Fruit fly (Drosophila melanogaster) whole organism, adult: ENCODE results near the gene Fbw5.

ENCODE experiments used
- CG11617 ChIP-seq: fragments of 200-800 bp; sonication (Bioruptor generic); optimal IDR thresholded peaks from 2 replicates; lab custom pipeline; 2017; ENCODE audit warnings: mild to moderate bottlenecking, missing biosample characterization, missing genetic modification reagents, missing genetic modification characterization
- CG12768 ChIP-seq: fragments of 200-800 bp; sonication (Bioruptor generic); optimal IDR thresholded peaks from 2 replicates; lab custom pipeline; 2017; ENCODE audit warnings: missing biosample characterization, missing genetic modification characterization, mild to moderate bottlenecking, moderate library complexity, missing genetic modification reagents
- CG14711 ChIP-seq: fragments of 200-800 bp; sonication (Bioruptor generic); optimal IDR thresholded peaks from 2 replicates; lab custom pipeline; 2018; ENCODE audit warnings: missing biosample characterization, mild to moderate bottlenecking, missing genetic modification characterization, moderate library complexity
- CG1620 ChIP-seq: fragments of 200-800 bp; sonication (Bioruptor generic); optimal IDR thresholded peaks from 2 replicates; lab custom pipeline; 2016; ENCODE audit warnings: missing biosample characterization, missing genetic modification characterization
- CG33017 ChIP-seq: fragments of 200-800 bp; sonication (Bioruptor generic); optimal IDR thresholded peaks from 2 replicates; lab custom pipeline; 2018; ENCODE audit warnings: missing biosample characterization, mild to moderate bottlenecking, missing genetic modification characterization, moderate library complexity
- CG5204 ChIP-seq: fragments of 200-800 bp; sonication (Bioruptor generic); optimal IDR thresholded peaks from 2 replicates; lab custom pipeline; 2016; ENCODE audit warnings: missing biosample characterization, missing genetic modification characterization
- CG7045 ChIP-seq: fragments of 200-800 bp; sonication (Bioruptor generic); optimal IDR thresholded peaks from 2 replicates; lab custom pipeline; 2017; ENCODE audit warnings: missing biosample characterization, mild to moderate bottlenecking, missing genetic modification characterization
- CG7101 ChIP-seq: fragments of 200-800 bp; sonication (Bioruptor generic); optimal IDR thresholded peaks from 2 replicates; lab custom pipeline; 2018; ENCODE audit warnings: missing biosample characterization, mild to moderate bottlenecking, missing genetic modification characterization, moderate library complexity
- Clk ChIP-seq: fragments of 200-800 bp; sonication (Bioruptor generic); optimal IDR thresholded peaks from 2 replicates; lab custom pipeline; 2017; ENCODE audit warnings: missing biosample characterization, missing genetic modification characterization
- Crg-1 ChIP-seq: fragments of 200-800 bp; sonication (Bioruptor generic); optimal IDR thresholded peaks from 2 replicates; lab custom pipeline; 2016; ENCODE audit warnings: missing biosample characterization, missing genetic modification characterization
- Hr96 ChIP-seq: fragments of 200-800 bp; sonication (Bioruptor generic); optimal IDR thresholded peaks from 2 replicates; lab custom pipeline; 2016; ENCODE audit warnings: missing biosample characterization, missing genetic modification characterization
- Mnt ChIP-seq: fragments of 200-800 bp; sonication (Bioruptor generic); optimal IDR thresholded peaks from 2 replicates; lab custom pipeline; 2016; ENCODE audit warnings: missing biosample characterization, mild to moderate bottlenecking, missing genetic modification characterization
- bab1 ChIP-seq: fragments of 200-800 bp; sonication (Bioruptor generic); optimal IDR thresholded peaks from 3 replicates; lab custom pipeline; 2019; ENCODE audit warnings: missing biosample characterization, mild to moderate bottlenecking, missing genetic modification characterization, moderate library complexity
- cic ChIP-seq: fragments of 200-800 bp; sonication (Bioruptor generic); optimal IDR thresholded peaks from 2 replicates; lab custom pipeline; 2017; ENCODE audit warnings: missing biosample characterization, mild to moderate bottlenecking, missing genetic modification characterization, moderate library complexity
- cnc ChIP-seq, 2 experiments: fragments of >200 bp; optimal IDR thresholded peaks; 2 replicates each; lab custom pipeline; 2017
- kay ChIP-seq: fragments of 200-800 bp; sonication (Bioruptor generic); peaks from one replicate; lab custom pipeline; 2016; ENCODE audit warnings: missing biosample characterization, missing genetic modification characterization, borderline replicate concordance
- ovo ChIP-seq: fragments of 200-800 bp; sonication (Bioruptor generic); optimal IDR thresholded peaks from 2 replicates; lab custom pipeline; 2016; ENCODE audit warnings: missing biosample characterization, missing genetic modification characterization
- pad ChIP-seq: fragments of 200-800 bp; sonication (Bioruptor generic); optimal IDR thresholded peaks from 3 replicates; lab custom pipeline; 2017; ENCODE audit warnings: missing biosample characterization, missing genetic modification characterization, mild to moderate bottlenecking, moderate library complexity, missing genetic modification reagents
- tj ChIP-seq: fragments of 200-800 bp; sonication (Bioruptor generic); optimal IDR thresholded peaks from 3 replicates; lab custom pipeline; 2017; ENCODE audit warnings: missing biosample characterization, mild to moderate bottlenecking, missing genetic modification characterization, moderate library complexity
- toe ChIP-seq: fragments of 200-800 bp; sonication (Bioruptor generic); optimal IDR thresholded peaks from 2 replicates; lab custom pipeline; 2016; ENCODE audit warnings: missing biosample characterization, missing genetic modification characterization

Gene Fbw5

dm6 chr2L:6034344-6034743 is 31.4 kb downstream of the Fbw5 start, which contains the start of gene CG9109:
Gene CG9109, minus strand, starts transcription at chr2L:6034423.
- TF ChIP-seq ovo (GFP tag; lab: Kevin White, UChicago) (no peak), CG33017 (no peak), Hr96 (no peak), pad (no peak), CG12768 (GFP tag; lab: Kevin White, UChicago) (no peak), cic (no peak), Mnt (no peak), CG11617 (GFP tag; lab: Kevin White, UChicago) (no peak), Clk (GFP tag; lab: Kevin White, UChicago) (no peak), CG5204 (GFP tag; lab: Kevin White, UChicago) (no peak), CG7101 (tag; lab: Kevin White, UChicago) (no peak), cnc (optimal IDR thresholded peaks at IDR 0.05; lab: Kevin White, UChicago) (no peak), CG7045 (no peak), kay (GFP tag; lab: Kevin White, UChicago) (no peak), tj (GFP tag; lab: Kevin White, UChicago) (no peak), CG1620 (GFP tag; lab: Kevin White, UChicago) (no peak), Crg-1 (GFP tag; lab: Kevin White, UChicago) (no peak), CG14711 (tag; lab: Kevin White, UChicago) (no peak)

DNA sequence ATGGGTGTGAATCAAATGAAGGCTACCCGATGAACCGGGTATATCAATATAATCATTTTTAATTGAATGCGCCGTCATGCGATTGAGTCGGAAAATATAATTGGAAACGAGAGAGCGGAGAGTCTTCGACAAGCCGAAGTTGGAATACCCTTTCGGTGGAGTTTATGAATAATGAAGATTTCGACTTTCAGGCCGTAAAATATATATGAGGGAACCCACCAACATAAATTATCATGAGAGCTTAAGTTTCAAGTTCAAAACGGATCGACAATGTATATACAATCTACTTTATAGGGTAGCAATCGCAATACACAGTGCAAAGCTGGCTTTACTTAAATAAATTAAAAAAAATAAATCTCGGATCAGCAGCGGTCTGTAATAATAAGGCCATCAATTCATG is 33.9 kb downstream of the Fbw5 start:
- TF ChIP-seq Clk (GFP tag; lab: Kevin White, UChicago) (no peak), CG11617 (GFP tag; lab: Kevin White, UChicago) (no peak), pad (no peak), CG1620 (GFP tag; lab: Kevin White, UChicago) (no peak), Crg-1 (GFP tag; lab: Kevin White, UChicago) (no peak), cic (no peak), CG14711 (tag; lab: Kevin White, UChicago) (no peak), Hr96 (no peak), CG33017 (no peak), CG7045 (no peak), bab1 (GFP tag; lab: Kevin White, UChicago) (no peak), cnc (optimal IDR thresholded peaks at IDR 0.05; lab: Kevin White, UChicago) (no peak), Mnt (no peak), toe (GFP tag; lab: Kevin White, UChicago) (no peak), CG7101 (tag; lab: Kevin White, UChicago) (no peak), tj (GFP tag; lab: Kevin White, UChicago) (no peak), ovo (GFP tag; lab: Kevin White, UChicago) (no peak)

dm6 chr2L:6028712-6029111 is 37.0 kb downstream of the Fbw5 start:
- TF ChIP-seq CG12768 (GFP tag; lab: Kevin White, UChicago), result no peak
- no peak for TF ChIP-seq bab1 (GFP tag; lab: Kevin White, UChicago)
- TF ChIP-seq CG7045, result no peak
- TF ChIP-seq cic, result no peak
- TF ChIP-seq Crg-1 (GFP tag; lab: Kevin White, UChicago), result no peak
- no peak for TF ChIP-seq CG5204 (GFP tag; lab: Kevin White, UChicago)
- TF ChIP-seq CG33017, result no peak
- no peak for TF ChIP-seq CG14711 (tag; lab: Kevin White, UChicago)
- no peak for TF ChIP-seq pad
- no peak for TF ChIP-seq Mnt
- no peak for TF ChIP-seq Clk (GFP tag; lab: Kevin White, UChicago)
- TF ChIP-seq CG1620 (GFP tag; lab: Kevin White, UChicago), result no peak
- no peak for TF ChIP-seq cnc (optimal IDR thresholded peaks at IDR 0.05; lab: Kevin White, UChicago)
- no peak for TF ChIP-seq toe (GFP tag; lab: Kevin White, UChicago)
- TF ChIP-seq CG7101 (tag; lab: Kevin White, UChicago), result no peak
- TF ChIP-seq kay (GFP tag; lab: Kevin White, UChicago), result no peak
- TF ChIP-seq CG11617 (GFP tag; lab: Kevin White, UChicago), result no peak
- no peak for TF ChIP-seq Hr96
- TF ChIP-seq ovo (GFP tag; lab: Kevin White, UChicago), result no peak
- TF ChIP-seq tj (GFP tag; lab: Kevin White, UChicago), result no peak

dm6 chr2L:6024345-6024907 is 41.3 kb downstream of the Fbw5 start, which contains the start of gene CG9107:
Gene CG9107, minus strand, starts transcription at chr2L:6024539.
- peak; percentile 54 for TF ChIP-seq Mnt
- TF ChIP-seq cic, result no peak
- TF ChIP-seq pad, result no peak
- TF ChIP-seq CG12768 (GFP tag; lab: Kevin White, UChicago), result no peak
- no peak for TF ChIP-seq CG14711 (tag; lab: Kevin White, UChicago)
- no peak for TF ChIP-seq CG5204 (GFP tag; lab: Kevin White, UChicago)

dm6 chr2L:6022793-6023192 is 43.0 kb downstream of the Fbw5 start:
- TF ChIP-seq CG7045 (no peak), pad (no peak), CG1620 (GFP tag; lab: Kevin White, UChicago) (no peak), cic (no peak), CG11617 (GFP tag; lab: Kevin White, UChicago) (no peak), kay (GFP tag; lab: Kevin White, UChicago) (no peak), cnc (optimal IDR thresholded peaks at IDR 0.05; lab: Kevin White, UChicago) (no peak), CG14711 (tag; lab: Kevin White, UChicago) (no peak), CG7101 (tag; lab: Kevin White, UChicago) (no peak), CG33017 (no peak), CG12768 (GFP tag; lab: Kevin White, UChicago) (no peak), tj (GFP tag; lab: Kevin White, UChicago) (no peak), Crg-1 (GFP tag; lab: Kevin White, UChicago) (no peak), ovo (GFP tag; lab: Kevin White, UChicago) (no peak)

DNA sequence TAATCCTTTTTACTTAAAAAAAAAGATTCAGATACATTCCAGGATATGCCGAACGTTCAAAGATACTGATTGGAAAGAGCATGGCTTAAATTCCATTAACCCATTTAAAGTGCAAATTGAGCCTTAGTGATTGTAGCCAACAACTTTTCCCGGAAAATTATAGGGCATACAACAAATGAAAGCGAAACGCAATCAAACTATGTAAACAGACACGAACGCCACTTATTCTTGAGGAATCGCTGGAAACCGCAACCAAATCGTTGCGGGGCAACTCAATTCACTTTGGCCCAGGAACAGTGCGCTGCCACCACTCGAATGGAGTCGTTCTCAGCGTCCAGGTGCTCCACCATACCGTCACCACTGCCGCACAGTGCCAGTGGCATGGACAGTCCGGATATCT is 45.2 kb downstream of the Fbw5 start, which contains the start of gene CG13996:
TSS of gene CG13996 (plus strand) at position 301 of the 400 bp plus-strand sequence.
- TF ChIP-seq pad (no peak), CG1620 (GFP tag; lab: Kevin White, UChicago) (no peak), Hr96 (no peak), CG11617 (GFP tag; lab: Kevin White, UChicago) (no peak), CG12768 (GFP tag; lab: Kevin White, UChicago) (no peak), CG7045 (no peak), tj (GFP tag; lab: Kevin White, UChicago) (no peak), cic (no peak), kay (GFP tag; lab: Kevin White, UChicago) (no peak), CG14711 (tag; lab: Kevin White, UChicago) (no peak), Crg-1 (GFP tag; lab: Kevin White, UChicago) (no peak), toe (GFP tag; lab: Kevin White, UChicago) (no peak), cnc (optimal IDR thresholded peaks at IDR 0.05; lab: Kevin White, UChicago) (no peak), Clk (GFP tag; lab: Kevin White, UChicago) (no peak), CG5204 (GFP tag; lab: Kevin White, UChicago) (no peak), Mnt (no peak)
